Worm (Caenorhabditis elegans) whole organism, L2 larva: ENCODE data around the gene cra-1.
A peak's percentile ranks its signal among the peaks of the same experiment; 100 is the strongest.

ENCODE experiments used
- C34F6.9 ChIP-seq: fragments of 150-350 bp; optimal IDR thresholded peaks from 2 replicates; lab custom pipeline; 2014; ENCODE audit warnings: missing biosample characterization, missing genetic modification characterization
- F13H6.1 ChIP-seq: sonication (generic microtip); optimal IDR thresholded peaks from 2 replicates; lab custom pipeline; 2016; ENCODE audit warnings: missing genetic modification characterization, missing compliant biosample characterization
- R02D3.7 ChIP-seq: fragments of 150-350 bp; optimal IDR thresholded peaks from 2 replicates; lab custom pipeline; 2014; ENCODE audit warnings: missing biosample characterization, missing genetic modification characterization
- Y55F3AM.14 ChIP-seq: fragments of 200-800 bp; sonication (Bioruptor generic); optimal IDR thresholded peaks from 2 replicates; lab custom pipeline; 2018; ENCODE audit warnings: mild to moderate bottlenecking, missing genetic modification characterization, missing compliant biosample characterization
- ZK546.5 ChIP-seq: sonication (generic microtip); optimal IDR thresholded peaks from 2 replicates; lab custom pipeline; 2017; ENCODE audit warnings: missing biosample characterization, missing genetic modification characterization
- alr-1 ChIP-seq: fragments of 150-350 bp; optimal IDR thresholded peaks from 2 replicates; lab custom pipeline; 2014; ENCODE audit warnings: missing biosample characterization, missing genetic modification characterization
- aly-2 ChIP-seq: fragments of 150-350 bp; optimal IDR thresholded peaks from 2 replicates; lab custom pipeline; 2014; ENCODE audit warnings: missing biosample characterization, missing genetic modification characterization
- ama-1 ChIP-seq: fragments of 150-350 bp; optimal IDR thresholded peaks from 2 replicates; lab custom pipeline; 2018; ENCODE audit warnings: inconsistent platforms
- blmp-1 ChIP-seq: sonication (generic microtip); optimal IDR thresholded peaks from 2 replicates; lab custom pipeline; 2017; ENCODE audit warnings: missing genetic modification characterization, mild to moderate bottlenecking, missing compliant biosample characterization, antibody characterized with exemption, moderate library complexity; ENCODE audit not compliant: insufficient read depth
- ceh-16 ChIP-seq: fragments of 150-350 bp; optimal IDR thresholded peaks from 2 replicates; lab custom pipeline; 2014; ENCODE audit warnings: missing biosample characterization, missing genetic modification characterization
- ceh-82 ChIP-seq: fragments of 150-350 bp; optimal IDR thresholded peaks from 2 replicates; lab custom pipeline; 2014; ENCODE audit warnings: missing biosample characterization, missing genetic modification characterization
- crh-2 ChIP-seq: sonication (generic microtip); optimal IDR thresholded peaks from 2 replicates; lab custom pipeline; 2017; ENCODE audit warnings: missing biosample characterization, missing genetic modification characterization
- dmd-4 ChIP-seq: sonication (generic microtip); optimal IDR thresholded peaks from 2 replicates; lab custom pipeline; 2017; ENCODE audit warnings: missing biosample characterization, missing genetic modification characterization
- egl-27 ChIP-seq: sonication (generic microtip); optimal IDR thresholded peaks from 3 replicates; lab custom pipeline; 2017; ENCODE audit warnings: missing biosample characterization, missing genetic modification reagents, missing genetic modification characterization
- elt-1 ChIP-seq: fragments of 150-350 bp; optimal IDR thresholded peaks from 2 replicates; lab custom pipeline; 2014; ENCODE audit warnings: missing biosample characterization, missing genetic modification characterization
- elt-3 ChIP-seq: sonication (generic microtip); optimal IDR thresholded peaks from 2 replicates; lab custom pipeline; 2017; ENCODE audit warnings: missing biosample characterization, missing genetic modification characterization
- fos-1 ChIP-seq: fragments of 150-350 bp; optimal IDR thresholded peaks from 2 replicates; lab custom pipeline; 2014; ENCODE audit warnings: missing biosample characterization, missing genetic modification characterization
- gmeb-1 ChIP-seq: fragments of 150-350 bp; optimal IDR thresholded peaks from 2 replicates; lab custom pipeline; 2014; ENCODE audit warnings: missing biosample characterization, missing genetic modification characterization
- lin-11 ChIP-seq: fragments of 150-350 bp; sonication (generic microtip); optimal IDR thresholded peaks from 2 replicates; lab custom pipeline; 2014; ENCODE audit warnings: missing biosample characterization, missing genetic modification characterization, inconsistent platforms, mixed read lengths
- lin-13 ChIP-seq: fragments of 150-350 bp; optimal IDR thresholded peaks from 2 replicates; lab custom pipeline; 2014; ENCODE audit warnings: missing biosample characterization, missing genetic modification reagents, missing genetic modification characterization
- lin-39 ChIP-seq: fragments of 150-350 bp; optimal IDR thresholded peaks from 2 replicates; lab custom pipeline; 2014; ENCODE audit warnings: missing biosample characterization, missing genetic modification reagents, missing genetic modification characterization
- lsy-2 ChIP-seq, 2 experiments: fragments of 150-350 bp in 1 of 2; sonication (generic microtip) in 1 of 2; optimal IDR thresholded peaks; 2 replicates each; lab custom pipeline; 2014 to 2017; ENCODE audit warnings: missing biosample characterization in 2 of 2, missing genetic modification characterization in 2 of 2
- mab-5 ChIP-seq: fragments of 150-350 bp; optimal IDR thresholded peaks from 2 replicates; lab custom pipeline; 2014; ENCODE audit warnings: missing biosample characterization, missing genetic modification characterization
- mbf-1 ChIP-seq: sonication (generic microtip); optimal IDR thresholded peaks from 2 replicates; lab custom pipeline; 2017; ENCODE audit warnings: missing biosample characterization, missing genetic modification characterization
- mdl-1 ChIP-seq, 2 experiments: fragments of 150-350 bp in 1 of 2; sonication (generic microtip) in 1 of 2; optimal IDR thresholded peaks; 2 replicates each; lab custom pipeline; 2017; ENCODE audit warnings: missing biosample characterization in 2 of 2, missing genetic modification characterization in 2 of 2
- nhr-10 ChIP-seq: sonication (generic microtip); optimal IDR thresholded peaks from 2 replicates; lab custom pipeline; 2017; ENCODE audit warnings: missing biosample characterization, missing genetic modification characterization
- nhr-11 ChIP-seq: fragments of 150-350 bp; optimal IDR thresholded peaks from 2 replicates; lab custom pipeline; 2014; ENCODE audit warnings: missing biosample characterization, missing genetic modification characterization
- nhr-12 ChIP-seq: fragments of 150-350 bp; optimal IDR thresholded peaks from 2 replicates; lab custom pipeline; 2014; ENCODE audit warnings: missing biosample characterization, missing genetic modification characterization
- nhr-129 ChIP-seq: fragments of 150-350 bp; optimal IDR thresholded peaks from 2 replicates; lab custom pipeline; 2014; ENCODE audit warnings: missing biosample characterization, missing genetic modification characterization
- nhr-21 ChIP-seq: fragments of 150-350 bp; optimal IDR thresholded peaks from 2 replicates; lab custom pipeline; 2014; ENCODE audit warnings: missing biosample characterization, missing genetic modification characterization
- nhr-23 ChIP-seq: fragments of 150-350 bp; optimal IDR thresholded peaks from 2 replicates; lab custom pipeline; 2014; ENCODE audit warnings: missing biosample characterization, missing genetic modification reagents, missing genetic modification characterization
- nhr-237 ChIP-seq: fragments of 150-350 bp; optimal IDR thresholded peaks from 2 replicates; lab custom pipeline; 2014; ENCODE audit warnings: missing biosample characterization, missing genetic modification characterization
- nhr-6 ChIP-seq: fragments of 150-350 bp; optimal IDR thresholded peaks from 2 replicates; lab custom pipeline; 2014; ENCODE audit warnings: missing biosample characterization, missing genetic modification characterization
- nhr-77 ChIP-seq: fragments of 150-350 bp; optimal IDR thresholded peaks from 2 replicates; lab custom pipeline; 2014; ENCODE audit warnings: missing biosample characterization, missing genetic modification characterization
- peb-1 ChIP-seq: fragments of 150-350 bp; optimal IDR thresholded peaks from 2 replicates; lab custom pipeline; 2014; ENCODE audit warnings: missing biosample characterization, missing genetic modification characterization
- sem-4 ChIP-seq: fragments of 150-350 bp; optimal IDR thresholded peaks from 2 replicates; lab custom pipeline; 2014; ENCODE audit warnings: missing biosample characterization, missing genetic modification reagents, missing genetic modification characterization
- skn-1 ChIP-seq: sonication (generic microtip); optimal IDR thresholded peaks from 2 replicates; lab custom pipeline; 2017; ENCODE audit warnings: missing biosample characterization, missing genetic modification characterization
- sma-3 ChIP-seq: sonication (generic microtip); optimal IDR thresholded peaks from 2 replicates; lab custom pipeline; 2016; ENCODE audit warnings: missing genetic modification reagents, missing genetic modification characterization, missing compliant biosample characterization
- sma-9 ChIP-seq, 2 experiments: fragments of 150-350 bp in 1 of 2; sonication (generic microtip) in 1 of 2; optimal IDR thresholded peaks; 2 replicates each; lab custom pipeline; 2014 to 2016; ENCODE audit warnings: missing genetic modification characterization in 2 of 2, mild to moderate bottlenecking in 1 of 2, missing biosample characterization in 1 of 2, missing compliant biosample characterization in 1 of 2, missing genetic modification reagents in 1 of 2, moderate library complexity in 1 of 2
- unc-39 ChIP-seq: fragments of 150-350 bp; optimal IDR thresholded peaks from 2 replicates; lab custom pipeline; 2014; ENCODE audit warnings: missing biosample characterization, missing genetic modification characterization
- unc-55 ChIP-seq: fragments of 150-350 bp; sonication (generic microtip); optimal IDR thresholded peaks from 3 replicates; lab custom pipeline; 2014; ENCODE audit warnings: missing biosample characterization, missing genetic modification reagents, missing genetic modification characterization
- unc-62 ChIP-seq: fragments of 150-350 bp; optimal IDR thresholded peaks from 2 replicates; lab custom pipeline; 2014; ENCODE audit warnings: missing biosample characterization, missing genetic modification reagents, missing genetic modification characterization
- zag-1 ChIP-seq: fragments of 150-350 bp; optimal IDR thresholded peaks from 2 replicates; lab custom pipeline; 2014; ENCODE audit warnings: missing biosample characterization, missing genetic modification characterization
- ztf-11 ChIP-seq: sonication (generic microtip); optimal IDR thresholded peaks from 2 replicates; lab custom pipeline; 2017; ENCODE audit warnings: missing biosample characterization, missing genetic modification characterization
- ztf-4 ChIP-seq: fragments of 150-350 bp; optimal IDR thresholded peaks from 2 replicates; lab custom pipeline; 2014; ENCODE audit warnings: missing biosample characterization, missing genetic modification characterization

Gene cra-1

ce11 chrIII:6897587-6898064 lies 28.4 kb upstream of the cra-1 start, which contains the start of gene T07E3.4 (continued):
- TF ChIP-seq F13H6.1 (tag; lab: Kevin White, UChicago) (peak; percentile 83), nhr-12 (no peak), ztf-4 (tag; lab: Kevin White, UChicago) (peak; percentile 83), nhr-23 (tag; lab: Kevin White, UChicago) (no peak), ama-1 (peak; percentile 84), unc-62 (GFP tag; lab: Kevin White, UChicago) (no peak), nhr-129 (peak; percentile 86), blmp-1 (tag; lab: Kevin White, UChicago) (peak; percentile 66)

ce11 chrIII:6895677-6896076 lies 26.4 kb upstream of the cra-1 start:
- TF ChIP-seq lin-39 (tag; lab: Kevin White, UChicago): no peak
- no peak for TF ChIP-seq peb-1 (tag; lab: Kevin White, UChicago)
- no peak for TF ChIP-seq lsy-2 (tag; optimal IDR thresholded peaks at IDR 0.05; lab: Kevin White, UChicago)
- no peak for TF ChIP-seq elt-3 (tag; lab: Kevin White, UChicago)
- no peak for TF ChIP-seq ZK546.5
- no peak for TF ChIP-seq nhr-12
- TF ChIP-seq F13H6.1 (tag; lab: Kevin White, UChicago): no peak
- no peak for TF ChIP-seq sma-9 (GFP tag; optimal IDR thresholded peaks at IDR 0.05; lab: Kevin White, UChicago)
- TF ChIP-seq sma-9 (tag; optimal IDR thresholded peaks at IDR 0.05; lab: Kevin White, UChicago): no peak
- no peak for TF ChIP-seq mdl-1 (tag; optimal IDR thresholded peaks at IDR 0.05; lab: Kevin White, UChicago)
- no peak for TF ChIP-seq unc-62 (GFP tag; lab: Kevin White, UChicago)
- TF ChIP-seq dmd-4 (tag; lab: Kevin White, UChicago): no peak
- TF ChIP-seq fos-1 (tag; lab: Kevin White, UChicago): no peak
- TF ChIP-seq ztf-4 (tag; lab: Kevin White, UChicago): no peak
- TF ChIP-seq blmp-1 (tag; lab: Kevin White, UChicago): no peak
- no peak for TF ChIP-seq C34F6.9
- no peak for TF ChIP-seq Y55F3AM.14 (GFP tag; lab: Kevin White, UChicago)
- no peak for TF ChIP-seq egl-27 (tag; lab: Kevin White, UChicago)
- TF ChIP-seq nhr-21 (tag; lab: Kevin White, UChicago): no peak
- TF ChIP-seq skn-1 (tag; lab: Kevin White, UChicago): no peak
- no peak for TF ChIP-seq lin-11 (tag; lab: Kevin White, UChicago)
- TF ChIP-seq, all 48 proteins: peak for 0

ce11 chrIII:6895166-6895565 lies 25.9 kb upstream of the cra-1 start:
- no peak for TF ChIP-seq ceh-16 (tag; lab: Kevin White, UChicago)
- TF ChIP-seq sma-9 (GFP tag; optimal IDR thresholded peaks at IDR 0.05; lab: Kevin White, UChicago): peak; percentile 88
- TF ChIP-seq sma-9 (tag; optimal IDR thresholded peaks at IDR 0.05; lab: Kevin White, UChicago): no peak
- TF ChIP-seq nhr-129: peak; percentile 83
- TF ChIP-seq blmp-1 (tag; lab: Kevin White, UChicago): peak; percentile 32
- no peak for TF ChIP-seq dmd-4 (tag; lab: Kevin White, UChicago)
- TF ChIP-seq lin-13: peak; percentile 14
- no peak for TF ChIP-seq skn-1 (tag; lab: Kevin White, UChicago)
- no peak for TF ChIP-seq ZK546.5
- TF ChIP-seq nhr-12: no peak
- TF ChIP-seq sem-4 (tag; lab: Kevin White, UChicago): peak; percentile 8
- no peak for TF ChIP-seq Y55F3AM.14 (GFP tag; lab: Kevin White, UChicago)
- TF ChIP-seq ztf-11 (tag; lab: Kevin White, UChicago): no peak
- TF ChIP-seq mab-5 (tag; lab: Kevin White, UChicago): no peak
- no peak for TF ChIP-seq lin-11 (tag; lab: Kevin White, UChicago)
- peak; percentile 82 for TF ChIP-seq nhr-21 (tag; lab: Kevin White, UChicago)
- peak; percentile 83 for TF ChIP-seq fos-1 (tag; lab: Kevin White, UChicago)
- no peak for TF ChIP-seq nhr-23 (tag; lab: Kevin White, UChicago)
- no peak for TF ChIP-seq nhr-77
- TF ChIP-seq ztf-4 (tag; lab: Kevin White, UChicago): no peak
- peak; percentile 76 for TF ChIP-seq crh-2
- peak; percentile 75 for TF ChIP-seq egl-27 (tag; lab: Kevin White, UChicago)
- TF ChIP-seq zag-1 (tag; lab: Kevin White, UChicago): no peak
- TF ChIP-seq unc-55: no peak
- TF ChIP-seq C34F6.9: peak; percentile 70
- no peak for TF ChIP-seq aly-2
- TF ChIP-seq peb-1 (tag; lab: Kevin White, UChicago): no peak
- TF ChIP-seq lsy-2 (tag; optimal IDR thresholded peaks at IDR 0.05; lab: Kevin White, UChicago): peak; percentile 17 to 82
- TF ChIP-seq ceh-82 (tag; lab: Kevin White, UChicago): no peak
- peak; percentile 67 for TF ChIP-seq nhr-6
- TF ChIP-seq sma-3 (GFP tag; lab: Kevin White, UChicago): peak; percentile 68
- no peak for TF ChIP-seq alr-1
- no peak for TF ChIP-seq nhr-11 (tag; lab: Kevin White, UChicago)
- TF ChIP-seq R02D3.7: no peak
- TF ChIP-seq unc-62 (GFP tag; lab: Kevin White, UChicago): no peak
- TF ChIP-seq nhr-10: no peak
- no peak for TF ChIP-seq mbf-1 (tag; lab: Kevin White, UChicago)
- TF ChIP-seq elt-3 (tag; lab: Kevin White, UChicago): no peak
- no peak for TF ChIP-seq elt-1 (tag; lab: Kevin White, UChicago)
- no peak for TF ChIP-seq nhr-237 (tag; lab: Kevin White, UChicago)
- TF ChIP-seq mdl-1 (tag; optimal IDR thresholded peaks at IDR 0.05; lab: Kevin White, UChicago): no peak
- no peak for TF ChIP-seq unc-39
- TF ChIP-seq gmeb-1 (tag; lab: Kevin White, UChicago): peak; percentile 62
- TF ChIP-seq lin-39 (tag; lab: Kevin White, UChicago): no peak
- peak; percentile 82 for TF ChIP-seq F13H6.1 (tag; lab: Kevin White, UChicago)
